Fruit fly (Drosophila melanogaster) whole organism, embryonic: ENCODE measurements around the gene CG13096.

Experiments
- Bteb2 ChIP-seq: fragments of 200-800 bp; sonication (Bioruptor generic); optimal IDR thresholded peaks from 2 replicates; lab custom pipeline; 2016; ENCODE audit warnings: missing biosample characterization, missing genetic modification characterization
- CG10274 ChIP-seq: fragments of 200-800 bp; sonication (Bioruptor generic); optimal IDR thresholded peaks from 3 replicates; lab custom pipeline; 2017; ENCODE audit warnings: missing biosample characterization, mild to moderate bottlenecking, missing genetic modification characterization
- CG10543 ChIP-seq: fragments of 200-800 bp; sonication (Bioruptor generic); optimal IDR thresholded peaks from 3 replicates; lab custom pipeline; 2017; ENCODE audit warnings: missing biosample characterization, mild to moderate bottlenecking, missing genetic modification characterization, moderate library complexity
- CG10565 ChIP-seq: fragments of 200-800 bp; sonication (Bioruptor generic); optimal IDR thresholded peaks from 3 replicates; lab custom pipeline; 2016; ENCODE audit warnings: missing biosample characterization, mild to moderate bottlenecking, missing genetic modification characterization
- CG11504 ChIP-seq: fragments of 200-800 bp; sonication (Bioruptor generic); optimal IDR thresholded peaks from 3 replicates; lab custom pipeline; 2019; ENCODE audit warnings: missing biosample characterization, mild to moderate bottlenecking, missing genetic modification characterization, moderate library complexity
- CG11696 ChIP-seq: fragments of 200-800 bp; sonication (Bioruptor generic); IDR thresholded peaks from 2 replicates; pipeline ENCODE4 v1.3.6; 2022; ENCODE audit warnings: missing biosample characterization, missing genetic modification characterization
- CG12236 ChIP-seq: fragments of 200-800 bp; sonication (Bioruptor generic); optimal IDR thresholded peaks from 2 replicates; lab custom pipeline; 2016; ENCODE audit warnings: missing biosample characterization, missing genetic modification characterization
- CG13624 ChIP-seq: fragments of 200-800 bp; sonication (Bioruptor generic); optimal IDR thresholded peaks from 2 replicates; lab custom pipeline; 2016; ENCODE audit warnings: missing biosample characterization, missing genetic modification characterization
- CG15601 ChIP-seq: fragments of 200-800 bp; sonication (Bioruptor generic); optimal IDR thresholded peaks from 3 replicates; lab custom pipeline; 2019; ENCODE audit warnings: missing biosample characterization, mild to moderate bottlenecking, missing genetic modification characterization, moderate library complexity
- CG2129 ChIP-seq: fragments of 200-800 bp; sonication (Bioruptor generic); IDR thresholded peaks from 2 replicates; pipeline ENCODE4 v1.3.6; 2022; ENCODE audit warnings: missing biosample characterization, missing genetic modification characterization; ENCODE audit not compliant: partially characterized antibody
- CG31224 ChIP-seq: fragments of 200-800 bp; sonication (Bioruptor generic); IDR thresholded peaks from 2 replicates; pipeline ENCODE4 v1.3.6; 2022; ENCODE audit warnings: missing biosample characterization, missing genetic modification characterization
- CG32532 ChIP-seq: fragments of 200-800 bp; sonication (Bioruptor generic); IDR thresholded peaks from 2 replicates; pipeline ENCODE4 v1.3.6; 2022; ENCODE audit warnings: missing biosample characterization, missing genetic modification characterization
- CG4282 ChIP-seq: fragments of 200-800 bp; sonication (Bioruptor generic); optimal IDR thresholded peaks from 2 replicates; lab custom pipeline; 2016; ENCODE audit warnings: missing biosample characterization, missing genetic modification characterization
- CG4328 ChIP-seq: fragments of 200-800 bp; sonication (Bioruptor generic); optimal IDR thresholded peaks from 3 replicates; lab custom pipeline; 2017; ENCODE audit warnings: missing biosample characterization, missing genetic modification reagents, missing genetic modification characterization
- CG43689 ChIP-seq: fragments of 200-800 bp; sonication (Bioruptor generic); IDR thresholded peaks from 2 replicates; pipeline ENCODE4 v1.3.6; 2022; ENCODE audit warnings: missing biosample characterization, missing genetic modification characterization
- CG4404 ChIP-seq: fragments of 200-800 bp; sonication (Bioruptor generic); IDR thresholded peaks from 2 replicates; pipeline ENCODE4 v1.3.6; 2022; ENCODE audit warnings: missing biosample characterization, missing genetic modification characterization
- CG6254 ChIP-seq: fragments of 200-800 bp; sonication (Bioruptor generic); optimal IDR thresholded peaks from 3 replicates; lab custom pipeline; 2017; ENCODE audit warnings: mild to moderate bottlenecking, missing biosample characterization, missing genetic modification reagents, missing genetic modification characterization
- CG7839 ChIP-seq: fragments of 200-800 bp; sonication (Bioruptor generic); optimal IDR thresholded peaks from 3 replicates; lab custom pipeline; 2018; ENCODE audit warnings: missing biosample characterization, mild to moderate bottlenecking, missing genetic modification characterization, moderate library complexity
- CG7963 ChIP-seq: fragments of 200-800 bp; sonication (Bioruptor generic); IDR thresholded peaks from 3 replicates; pipeline ENCODE4 v1.3.6; 2022; ENCODE audit warnings: missing biosample characterization, missing genetic modification characterization; ENCODE audit not compliant: partially characterized antibody
- CG9817 ChIP-seq: fragments of 200-800 bp; sonication (Bioruptor generic); optimal IDR thresholded peaks from 2 replicates; lab custom pipeline; 2018; ENCODE audit warnings: missing biosample characterization, mild to moderate bottlenecking, missing genetic modification characterization, moderate library complexity
- Camta ChIP-seq: fragments of 200-800 bp; sonication (Bioruptor generic); optimal IDR thresholded peaks from 2 replicates; lab custom pipeline; 2016; ENCODE audit warnings: missing biosample characterization, missing genetic modification characterization
- E2f1 ChIP-seq: fragments of 200-800 bp; sonication (Bioruptor generic); IDR thresholded peaks from 2 replicates; pipeline ENCODE4 v1.3.6; 2022; ENCODE audit warnings: missing biosample characterization, missing genetic modification characterization
- E2f2 ChIP-seq: fragments of 200-800 bp; sonication (Bioruptor generic); IDR thresholded peaks from 2 replicates; pipeline ENCODE4 v1.3.6; 2022; ENCODE audit warnings: missing biosample characterization, missing genetic modification characterization
- Elba2 ChIP-seq: fragments of 200-800 bp; sonication (Bioruptor generic); optimal IDR thresholded peaks from 3 replicates; lab custom pipeline; 2016; ENCODE audit warnings: missing biosample characterization, missing genetic modification characterization
- H2.0 ChIP-seq: fragments of 200-800 bp; sonication (Bioruptor generic); IDR thresholded peaks from 2 replicates; pipeline ENCODE4 v1.3.6; 2022; ENCODE audit warnings: missing biosample characterization, missing genetic modification characterization
- HLH4C ChIP-seq: fragments of 200-800 bp; sonication (Bioruptor generic); IDR thresholded peaks from 3 replicates; pipeline ENCODE4 v1.3.6; 2022; ENCODE audit warnings: missing biosample characterization, missing genetic modification characterization; ENCODE audit not compliant: partially characterized antibody
- HLHmδ ChIP-seq: fragments of 200-800 bp; sonication (Bioruptor generic); optimal IDR thresholded peaks from 2 replicates; lab custom pipeline; 2018; ENCODE audit warnings: missing biosample characterization, mild to moderate bottlenecking, missing genetic modification characterization, moderate library complexity
- Hand ChIP-seq: fragments of 200-800 bp; sonication (Bioruptor generic); optimal IDR thresholded peaks from 2 replicates; lab custom pipeline; 2017; ENCODE audit warnings: mild to moderate bottlenecking, missing biosample characterization, missing genetic modification reagents, missing genetic modification characterization
- Max ChIP-seq: fragments of 200-800 bp; sonication (Bioruptor generic); optimal IDR thresholded peaks from 2 replicates; lab custom pipeline; 2016; ENCODE audit warnings: missing biosample characterization, mild to moderate bottlenecking, missing genetic modification characterization
- Mrtf ChIP-seq: fragments of 200-800 bp; sonication (Bioruptor generic); IDR thresholded peaks from 3 replicates; pipeline ENCODE4 v1.3.6; 2022; ENCODE audit warnings: missing biosample characterization, missing genetic modification characterization
- NFAT ChIP-seq: fragments of 200-800 bp; sonication (Bioruptor generic); IDR thresholded peaks from 2 replicates; pipeline ENCODE4 v1.3.6; 2022; ENCODE audit warnings: missing biosample characterization, missing genetic modification characterization
- Oli ChIP-seq: fragments of 200-800 bp; sonication (Bioruptor generic); optimal IDR thresholded peaks from 2 replicates; lab custom pipeline; 2018; ENCODE audit warnings: missing biosample characterization, mild to moderate bottlenecking, missing genetic modification characterization, moderate library complexity
- Sin3A ChIP-seq: fragments of >200 bp; optimal IDR thresholded peaks from 2 replicates; lab custom pipeline; 2018
- Tbp ChIP-seq: fragments of >200 bp; optimal IDR thresholded peaks from 2 replicates; lab custom pipeline; 2018; ENCODE audit warnings: missing biosample characterization, missing genetic modification characterization
- Xrp1 ChIP-seq: fragments of 200-800 bp; sonication (Bioruptor generic); IDR thresholded peaks from 2 replicates; pipeline ENCODE4 v1.3.6; 2022; ENCODE audit warnings: missing biosample characterization, missing genetic modification characterization
- amos ChIP-seq: fragments of 200-800 bp; sonication (Bioruptor generic); IDR thresholded peaks from 2 replicates; pipeline ENCODE4 v1.3.6; 2022; ENCODE audit warnings: missing biosample characterization, missing genetic modification characterization; ENCODE audit not compliant: partially characterized antibody
- ap ChIP-seq: fragments of 200-800 bp; sonication (Bioruptor generic); IDR thresholded peaks from 2 replicates; pipeline ENCODE4 v1.3.6; 2022; ENCODE audit warnings: missing biosample characterization, missing genetic modification characterization
- bab2 ChIP-seq: fragments of 200-800 bp; sonication (Bioruptor generic); optimal IDR thresholded peaks from 2 replicates; lab custom pipeline; 2016; ENCODE audit warnings: missing biosample characterization, missing genetic modification characterization
- bcd ChIP-seq: fragments of 200-800 bp; sonication (Bioruptor generic); optimal IDR thresholded peaks from 2 replicates; lab custom pipeline; 2017; ENCODE audit warnings: missing biosample characterization, mild to moderate bottlenecking, missing genetic modification characterization
- corto ChIP-seq: fragments of 200-800 bp; sonication (Bioruptor generic); optimal IDR thresholded peaks from 2 replicates; lab custom pipeline; 2016; ENCODE audit warnings: missing biosample characterization, mild to moderate bottlenecking, missing genetic modification characterization, moderate library complexity
- dmrt11E ChIP-seq: fragments of 200-800 bp; sonication (Bioruptor generic); optimal IDR thresholded peaks from 3 replicates; lab custom pipeline; 2018; ENCODE audit warnings: missing biosample characterization, mild to moderate bottlenecking, missing genetic modification characterization, moderate library complexity
- dysf ChIP-seq: fragments of 200-800 bp; sonication (Bioruptor generic); IDR thresholded peaks from 3 replicates; pipeline ENCODE4 v1.3.6; 2022; ENCODE audit warnings: missing biosample characterization, missing genetic modification characterization
- gfzf ChIP-seq: fragments of 200-800 bp; sonication (Bioruptor generic); optimal IDR thresholded peaks from 2 replicates; lab custom pipeline; 2016; ENCODE audit warnings: missing biosample characterization, mild to moderate bottlenecking, missing genetic modification characterization, moderate library complexity
- gt ChIP-seq: fragments of 200-800 bp; sonication (Bioruptor generic); IDR thresholded peaks from 2 replicates; pipeline ENCODE4 v1.3.6; 2022; ENCODE audit warnings: missing biosample characterization, missing genetic modification characterization
- klu ChIP-seq: fragments of 200-800 bp; sonication (Bioruptor generic); IDR thresholded peaks from 2 replicates; pipeline ENCODE4 v1.3.6; 2022; ENCODE audit warnings: missing biosample characterization, missing genetic modification characterization
- onecut ChIP-seq: fragments of 200-800 bp; sonication (Bioruptor generic); IDR thresholded peaks from 2 replicates; pipeline ENCODE4 v1.3.6; 2022; ENCODE audit warnings: missing biosample characterization, missing genetic modification characterization
- p53 ChIP-seq: fragments of 200-800 bp; sonication (Bioruptor generic); optimal IDR thresholded peaks from 2 replicates; lab custom pipeline; 2016; ENCODE audit warnings: missing biosample characterization, missing genetic modification characterization
- stc ChIP-seq: fragments of 200-800 bp; sonication (Bioruptor generic); IDR thresholded peaks from 2 replicates; pipeline ENCODE4 v1.3.6; 2022; ENCODE audit warnings: missing biosample characterization, missing genetic modification characterization
- tll ChIP-seq, 2 experiments: fragments of 200-800 bp in 1 of 2; fragments of >200 bp in 1 of 2; sonication (Bioruptor generic) in 1 of 2; optimal IDR thresholded peaks; 2 replicates each; lab custom pipeline; 2017 to 2019; ENCODE audit warnings: missing biosample characterization in 2 of 2, missing genetic modification characterization in 2 of 2, mild to moderate bottlenecking in 1 of 2, moderate library complexity in 1 of 2
- tna ChIP-seq: fragments of 200-800 bp; sonication (Bioruptor generic); IDR thresholded peaks from 2 replicates; pipeline ENCODE4 v1.3.6; 2022; ENCODE audit warnings: missing biosample characterization, missing genetic modification characterization; ENCODE audit not compliant: partially characterized antibody
- vnd ChIP-seq: fragments of 200-800 bp; sonication (Bioruptor generic); IDR thresholded peaks from 3 replicates; pipeline ENCODE4 v1.3.6; 2022; ENCODE audit warnings: missing biosample characterization, missing genetic modification characterization; ENCODE audit not compliant: partially characterized antibody
- zf30C ChIP-seq: fragments of 200-800 bp; sonication (Bioruptor generic); optimal IDR thresholded peaks from 3 replicates; lab custom pipeline; 2018; ENCODE audit warnings: missing biosample characterization, mild to moderate bottlenecking, missing genetic modification characterization

Gene CG13096

DNA sequence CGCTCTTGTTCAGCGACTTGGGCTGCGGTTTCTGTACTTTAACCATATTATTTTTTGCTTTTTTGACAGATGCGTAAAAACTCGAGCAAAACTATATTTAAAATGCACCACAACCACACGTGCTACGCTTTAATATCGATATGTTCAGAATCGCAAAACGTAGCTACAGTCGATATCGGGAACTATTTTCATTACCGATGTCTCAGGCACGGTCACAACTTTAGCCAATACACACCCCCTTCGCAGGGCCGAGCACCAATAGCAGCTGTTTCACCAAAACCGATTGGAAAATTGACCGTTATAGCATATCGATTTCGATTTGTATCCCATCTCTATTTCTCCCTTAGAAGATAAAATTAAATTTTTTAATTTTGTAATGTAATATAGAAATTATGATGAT is at the start of gene CG13096 (continued):
- TF ChIP-seq Elba2 (GFP tag; lab: Kevin White, UChicago) (no peak), CG10565 (GFP tag; lab: Kevin White, UChicago) (no peak), H2.0 (no peak), CG4404 (GFP tag; lab: Robert Waterston, UW) (no peak), tll (GFP tag; optimal IDR thresholded peaks at IDR 0.05; lab: Kevin White, UChicago) (no peak), gt (GFP tag; lab: Robert Waterston, UW) (no peak), CG10543 (no peak), E2f1 (GFP tag; lab: Robert Waterston, UW) (no peak), CG7839 (tag; lab: Kevin White, UChicago) (no peak), NFAT (GFP tag; lab: Robert Waterston, UW) (no peak; the same call in 1 of the 2 replicates), CG11696 (GFP tag; lab: Robert Waterston, UW) (no peak), klu (GFP tag; lab: Robert Waterston, UW) (no peak), Bteb2 (no peak), dmrt11E (tag; lab: Kevin White, UChicago) (no peak), p53 (GFP tag; lab: Kevin White, UChicago) (peak; percentile 9), Mrtf (no peak), bab2 (GFP tag; lab: Kevin White, UChicago) (no peak), bcd (GFP tag; lab: Kevin White, UChicago) (no peak), Oli (tag; lab: Kevin White, UChicago) (no peak), CG6254 (GFP tag; lab: Kevin White, UChicago) (no peak), CG43689 (GFP tag; lab: Robert Waterston, UW) (no peak), CG2129 (GFP tag; lab: Robert Waterston, UW) (peak; percentile 95), Tbp (GFP tag; lab: Kevin White, UChicago) (no peak), CG9817 (no peak), gfzf (GFP tag; lab: Kevin White, UChicago) (peak; percentile 53), CG4328 (GFP tag; lab: Kevin White, UChicago) (no peak), CG15601 (tag; lab: Kevin White, UChicago) (peak; percentile 59), vnd (GFP tag; lab: Robert Waterston, UW) (peak; percentile 97), CG32532 (GFP tag; lab: Robert Waterston, UW) (no peak), dysf (GFP tag; lab: Robert Waterston, UW) (no peak), Hand (no peak), CG12236 (no peak), onecut (no peak; the same call in 1 of the 2 replicates), CG4282 (GFP tag; lab: Kevin White, UChicago) (no peak), Xrp1 (GFP tag; lab: Robert Waterston, UW) (0 out of 2 replicates have a peak, but pooled peaks have one; percentile 14), CG7963 (GFP tag; lab: Robert Waterston, UW) (peak; percentile 97), CG11504 (tag; lab: Kevin White, UChicago) (no peak), Sin3A (peak; percentile 69), corto (GFP tag; lab: Kevin White, UChicago) (no peak), HLHmδ (GFP tag; lab: Kevin White, UChicago) (no peak), CG10274 (GFP tag; lab: Kevin White, UChicago) (no peak), tna (GFP tag; lab: Robert Waterston, UW) (peak; percentile 97), CG13624 (peak; percentile 73), HLH4C (GFP tag; lab: Robert Waterston, UW) (peak; percentile 98), stc (GFP tag; lab: Robert Waterston, UW) (no peak), ap (GFP tag; lab: Robert Waterston, UW) (no peak), zf30C (GFP tag; lab: Kevin White, UChicago) (no peak), E2f2 (GFP tag; lab: Robert Waterston, UW) (peak; percentile 86), Max (GFP tag; lab: Kevin White, UChicago) (peak; percentile 96), Camta (no peak), CG31224 (GFP tag; lab: Robert Waterston, UW) (no peak), amos (peak; percentile 99)
